Worm (Caenorhabditis elegans) whole organism, L1 larva: ENCODE results near the gene mtm-3.

Source experiments
- C04F5.9 ChIP-seq: sonication (generic microtip); optimal IDR thresholded peaks from 2 replicates; lab custom pipeline; 2016; ENCODE audit warnings: missing genetic modification characterization, missing compliant biosample characterization
- Y116A8C.19 ChIP-seq: sonication (generic microtip); optimal IDR thresholded peaks from 2 replicates; lab custom pipeline; 2016; ENCODE audit warnings: missing compliant biosample characterization, missing genetic modification characterization, borderline replicate concordance
- alr-1 ChIP-seq: fragments of 200-800 bp; sonication (Bioruptor generic); optimal IDR thresholded peaks from 2 replicates; lab custom pipeline; 2018; ENCODE audit warnings: borderline replicate concordance, mild to moderate bottlenecking, missing genetic modification characterization, missing compliant biosample characterization
- aly-2 ChIP-seq: fragments of 150-350 bp; optimal IDR thresholded peaks from 2 replicates; lab custom pipeline; 2014; ENCODE audit warnings: missing biosample characterization, missing genetic modification characterization
- ceh-82 ChIP-seq, 3 experiments: fragments of 150-350 bp in 1 of 3; sonication (generic microtip) in 2 of 3; optimal IDR thresholded peaks; 2 replicates each; lab custom pipeline; 2014 to 2017; ENCODE audit warnings: missing biosample characterization in 3 of 3, missing genetic modification characterization in 3 of 3
- ceh-90 ChIP-seq: sonication (generic microtip); optimal IDR thresholded peaks from 2 replicates; lab custom pipeline; 2016; ENCODE audit warnings: missing genetic modification characterization, missing compliant biosample characterization
- ces-1 ChIP-seq: fragments of 150-350 bp; optimal IDR thresholded peaks from 2 replicates; lab custom pipeline; 2014; ENCODE audit warnings: missing biosample characterization, missing genetic modification reagents, missing genetic modification characterization
- dpl-1 ChIP-seq, 3 experiments: fragments of 150-350 bp in 2 of 3; sonication (generic microtip) in 1 of 3; optimal IDR thresholded peaks; 2 replicates each; lab custom pipeline; 2014 to 2017; ENCODE audit warnings: missing biosample characterization in 3 of 3, missing genetic modification characterization in 3 of 3, missing genetic modification reagents in 3 of 3
- egl-13 ChIP-seq: sonication (generic microtip); optimal IDR thresholded peaks from 2 replicates; lab custom pipeline; 2016; ENCODE audit warnings: missing genotype, missing genetic modification reagents, missing genetic modification characterization, missing compliant biosample characterization
- elt-2 ChIP-seq: sonication (generic microtip); optimal IDR thresholded peaks from 2 replicates; lab custom pipeline; 2016; ENCODE audit warnings: missing genetic modification characterization, mild to moderate bottlenecking, inconsistent platforms, missing compliant biosample characterization, missing genetic modification reagents
- ets-5 ChIP-seq: fragments of 200-800 bp; sonication (Bioruptor generic); IDR thresholded peaks from 2 replicates; pipeline ENCODE4 v1.3.6; 2022; ENCODE audit warnings: missing genetic modification characterization, missing compliant biosample characterization
- fkh-10 ChIP-seq: sonication (generic microtip); optimal IDR thresholded peaks from 2 replicates; lab custom pipeline; 2017; ENCODE audit warnings: missing biosample characterization, missing genetic modification reagents, missing genetic modification characterization
- fkh-4 ChIP-seq: sonication (generic microtip); optimal IDR thresholded peaks from 2 replicates; lab custom pipeline; 2016; ENCODE audit warnings: missing compliant biosample characterization, missing genetic modification characterization, borderline replicate concordance
- fkh-8 ChIP-seq: sonication (generic microtip); optimal IDR thresholded peaks from 2 replicates; lab custom pipeline; 2016; ENCODE audit warnings: mild to moderate bottlenecking, missing genetic modification characterization, missing compliant biosample characterization
- fos-1 ChIP-seq: fragments of 150-350 bp; optimal IDR thresholded peaks from 2 replicates; lab custom pipeline; 2014; ENCODE audit warnings: missing biosample characterization, missing genetic modification characterization
- grh-1 ChIP-seq: fragments of 200-800 bp; sonication (Bioruptor generic); IDR thresholded peaks from 2 replicates; pipeline ENCODE4 v1.3.6; 2022; ENCODE audit warnings: missing genetic modification reagents, missing genetic modification characterization, missing compliant biosample characterization
- hlh-17 ChIP-seq: fragments of 200-800 bp; sonication (Bioruptor generic); optimal IDR thresholded peaks from 2 replicates; lab custom pipeline; 2018; ENCODE audit warnings: missing genetic modification characterization, mild to moderate bottlenecking, missing compliant biosample characterization, moderate library complexity, borderline replicate concordance
- hlh-4 ChIP-seq: sonication (generic microtip); optimal IDR thresholded peaks from 2 replicates; lab custom pipeline; 2016; ENCODE audit warnings: mild to moderate bottlenecking, missing genetic modification characterization, missing compliant biosample characterization
- isw-1 ChIP-seq: fragments of 200-800 bp; sonication (Bioruptor generic); IDR thresholded peaks from 2 replicates; pipeline ENCODE4 v1.3.6; 2022; ENCODE audit warnings: missing genetic modification characterization, missing compliant biosample characterization
- lin-13 ChIP-seq: fragments of 150-350 bp; optimal IDR thresholded peaks from 2 replicates; lab custom pipeline; 2014; ENCODE audit warnings: missing biosample characterization, missing genetic modification reagents, missing genetic modification characterization
- lin-14 ChIP-seq: fragments of 200-800 bp; sonication (Bioruptor generic); optimal IDR thresholded peaks from 2 replicates; lab custom pipeline; 2018; ENCODE audit warnings: mild to moderate bottlenecking, missing genetic modification characterization, moderate library complexity, missing compliant biosample characterization
- lsy-2 ChIP-seq, 2 experiments: fragments of 150-350 bp; optimal IDR thresholded peaks; 2 replicates each; lab custom pipeline; 2014; ENCODE audit warnings: missing biosample characterization in 2 of 2, missing genetic modification characterization in 2 of 2
- mab-9 ChIP-seq: fragments of 200-800 bp; sonication (Bioruptor generic); IDR thresholded peaks from 2 replicates; pipeline ENCODE4 v1.3.6; 2022; ENCODE audit warnings: missing genetic modification reagents, missing genetic modification characterization, missing compliant biosample characterization
- mdl-1 ChIP-seq, 2 experiments: fragments of 150-350 bp; optimal IDR thresholded peaks; 2 replicates each; lab custom pipeline; 2014 to 2017; ENCODE audit warnings: missing biosample characterization in 2 of 2, missing genetic modification characterization in 2 of 2, inconsistent platforms in 1 of 2
- mep-1 ChIP-seq: fragments of 150-350 bp; optimal IDR thresholded peaks from 2 replicates; lab custom pipeline; 2014; ENCODE audit warnings: missing biosample characterization, missing genetic modification characterization
- nhr-12 ChIP-seq: sonication (generic microtip); optimal IDR thresholded peaks from 2 replicates; lab custom pipeline; 2017; ENCODE audit warnings: missing biosample characterization, missing genetic modification characterization
- nhr-19 ChIP-seq: fragments of 200-800 bp; sonication (Bioruptor generic); conservative IDR thresholded peaks from 2 replicates; pipeline ENCODE4 v1.3.6; 2022; ENCODE audit warnings: missing genetic modification characterization, missing compliant biosample characterization
- nhr-237 ChIP-seq: fragments of 150-350 bp; optimal IDR thresholded peaks from 2 replicates; lab custom pipeline; 2014; ENCODE audit warnings: missing biosample characterization, missing genetic modification characterization
- nhr-28 ChIP-seq: fragments of 150-350 bp; optimal IDR thresholded peaks from 2 replicates; lab custom pipeline; 2014; ENCODE audit warnings: missing biosample characterization, missing genetic modification characterization
- nhr-84 ChIP-seq: sonication (generic microtip); optimal IDR thresholded peaks from 2 replicates; lab custom pipeline; 2017; ENCODE audit warnings: missing biosample characterization, missing genetic modification characterization
- nhr-85 ChIP-seq: sonication (generic microtip); peaks from one replicate; lab custom pipeline; 2016; ENCODE audit warnings: missing genetic modification characterization, inconsistent platforms, missing compliant biosample characterization
- pag-3 ChIP-seq: sonication (generic microtip); optimal IDR thresholded peaks from 2 replicates; lab custom pipeline; 2017; ENCODE audit warnings: missing genetic modification characterization, mild to moderate bottlenecking, missing compliant biosample characterization, antibody characterized with exemption, borderline replicate concordance; ENCODE audit not compliant: insufficient read depth
- rnt-1 ChIP-seq: sonication (generic microtip); optimal IDR thresholded peaks from 2 replicates; lab custom pipeline; 2016; ENCODE audit warnings: mild to moderate bottlenecking, missing genetic modification characterization, moderate library complexity, missing compliant biosample characterization
- skn-1 ChIP-seq: fragments of 150-350 bp; optimal IDR thresholded peaks from 2 replicates; lab custom pipeline; 2014; ENCODE audit warnings: missing biosample characterization, missing genetic modification characterization
- snpc-4 ChIP-seq: fragments of 150-350 bp; optimal IDR thresholded peaks from 2 replicates; lab custom pipeline; 2014; ENCODE audit warnings: missing biosample characterization, missing genetic modification characterization
- sptf-1 ChIP-seq: fragments of 150-350 bp; optimal IDR thresholded peaks from 2 replicates; lab custom pipeline; 2014; ENCODE audit warnings: missing biosample characterization, missing genetic modification characterization
- sup-37 ChIP-seq: fragments of 200-800 bp; sonication (Bioruptor generic); optimal IDR thresholded peaks from 2 replicates; lab custom pipeline; 2018; ENCODE audit warnings: mild to moderate bottlenecking, missing genetic modification characterization, missing compliant biosample characterization
- swsn-7 ChIP-seq: sonication (generic microtip); optimal IDR thresholded peaks from 2 replicates; lab custom pipeline; 2016; ENCODE audit warnings: missing genetic modification characterization, missing compliant biosample characterization
- tlp-1 ChIP-seq: fragments of 150-350 bp; optimal IDR thresholded peaks from 2 replicates; lab custom pipeline; 2014; ENCODE audit warnings: missing biosample characterization, missing genetic modification characterization
- unc-30 ChIP-seq: sonication (generic microtip); optimal IDR thresholded peaks from 2 replicates; lab custom pipeline; 2017; ENCODE audit warnings: missing biosample characterization, missing genetic modification characterization
- unc-98 ChIP-seq: fragments of 200-800 bp; sonication (Bioruptor generic); IDR thresholded peaks from 2 replicates; pipeline ENCODE4 v1.3.6; 2022; ENCODE audit warnings: missing genetic modification characterization, missing compliant biosample characterization
- vab-15 ChIP-seq: sonication (generic microtip); optimal IDR thresholded peaks from 2 replicates; lab custom pipeline; 2017; ENCODE audit warnings: missing genotype, mild to moderate bottlenecking, missing genetic modification characterization, missing compliant biosample characterization
- xbp-1 ChIP-seq: sonication (generic microtip); optimal IDR thresholded peaks from 2 replicates; lab custom pipeline; 2016; ENCODE audit warnings: missing genetic modification characterization, missing compliant biosample characterization
- zag-1 ChIP-seq: fragments of 150-350 bp; optimal IDR thresholded peaks from 2 replicates; lab custom pipeline; 2014; ENCODE audit warnings: missing biosample characterization, missing genetic modification characterization
- zip-4 ChIP-seq: fragments of 200-800 bp; sonication (Bioruptor generic); optimal IDR thresholded peaks from 2 replicates; lab custom pipeline; 2018; ENCODE audit warnings: mild to moderate bottlenecking, missing genetic modification characterization, moderate library complexity, missing compliant biosample characterization
- ztf-4 ChIP-seq: fragments of 150-350 bp; optimal IDR thresholded peaks from 2 replicates; lab custom pipeline; 2014; ENCODE audit warnings: missing biosample characterization, missing genetic modification characterization

The mtm-3 gene

DNA sequence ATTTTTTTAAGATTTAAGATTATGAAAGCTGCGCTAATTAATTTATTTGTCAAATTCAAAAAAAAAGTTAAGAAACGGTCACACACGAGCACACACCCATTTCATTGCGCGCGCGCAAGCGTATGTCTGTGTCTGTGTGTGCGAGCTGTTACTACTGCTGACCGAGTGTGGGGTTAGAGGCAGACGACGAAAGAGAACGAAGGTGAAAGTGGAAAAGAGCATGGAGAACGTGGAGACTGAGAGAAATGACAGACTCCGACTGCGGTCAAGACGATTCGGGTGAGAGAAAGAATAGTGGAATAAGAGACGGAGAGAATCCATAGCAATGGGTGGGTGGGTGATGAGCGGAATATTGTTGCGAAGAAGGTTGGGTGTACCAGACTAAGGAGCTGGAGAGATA is 19.9 kb upstream of the mtm-3 start (continued):
- TF ChIP-seq ztf-4 (tag; lab: Kevin White, UChicago) (no peak), nhr-12 (no peak), vab-15 (tag; lab: Kevin White, UChicago) (no peak), sptf-1 (tag; lab: Kevin White, UChicago) (no peak), swsn-7 (peak; percentile 74), nhr-85 (peak; percentile 77), aly-2 (tag; lab: Kevin White, UChicago) (peak; percentile 27), unc-30 (tag; lab: Kevin White, UChicago) (no peak), nhr-28 (tag; lab: Kevin White, UChicago) (no peak), fos-1 (tag; lab: Kevin White, UChicago) (peak; percentile 35), nhr-237 (tag; lab: Kevin White, UChicago) (no peak), mdl-1 (tag; optimal IDR thresholded peaks at IDR 0.05; lab: Kevin White, UChicago) (peak in 1 of 2 experiments; percentile 74), hlh-17 (GFP tag; lab: Kevin White, UChicago) (no peak), nhr-84 (no peak), mab-9 (GFP tag; lab: Robert Waterston, UW) (0 out of 2 replicates have a peak, but pooled peaks have one; percentile 9), lin-14 (GFP tag; lab: Kevin White, UChicago) (peak; percentile 92), mep-1 (peak; percentile 83), fkh-8 (peak; percentile 62), sup-37 (peak; percentile 42), ceh-90 (no peak), lsy-2 (tag; optimal IDR thresholded peaks at IDR 0.05; lab: Kevin White, UChicago) (peak; percentile 65 to 83), tlp-1 (tag; lab: Kevin White, UChicago) (no peak), dpl-1 (GFP tag; optimal IDR thresholded peaks at IDR 0.05; lab: Kevin White, UChicago) (peak; percentile 41 to 66 (median 42)), C04F5.9 (tag; lab: Kevin White, UChicago) (no peak), lin-13 (peak; percentile 43), snpc-4 (no peak), fkh-10 (GFP tag; lab: Kevin White, UChicago) (no peak), hlh-4 (tag; lab: Kevin White, UChicago) (no peak), zip-4 (GFP tag; lab: Kevin White, UChicago) (no peak), grh-1 (no peak), skn-1 (tag; lab: Kevin White, UChicago) (peak; percentile 61), unc-98 (no peak)

ce11 chrIII:3819579-3819978 is 19.3 kb upstream of the mtm-3 start, which contains the start of gene dpy-27:
TSS of gene dpy-27 (minus strand) at chrIII:3819679.
- TF ChIP-seq xbp-1 (tag; lab: Kevin White, UChicago): no peak
- no peak for TF ChIP-seq Y116A8C.19
- TF ChIP-seq unc-30 (tag; lab: Kevin White, UChicago): no peak
- TF ChIP-seq zag-1 (tag; lab: Kevin White, UChicago): no peak
- TF ChIP-seq lsy-2 (tag; optimal IDR thresholded peaks at IDR 0.05; lab: Kevin White, UChicago): no peak
- no peak for TF ChIP-seq swsn-7
- TF ChIP-seq elt-2 (tag; lab: Kevin White, UChicago): no peak
- TF ChIP-seq fkh-4 (tag; lab: Kevin White, UChicago): no peak
- no peak for TF ChIP-seq nhr-19 (GFP tag; lab: Robert Waterston, UW)
- TF ChIP-seq nhr-85: no peak
- no peak for TF ChIP-seq nhr-84
- no peak for TF ChIP-seq unc-98
- TF ChIP-seq ces-1 (GFP tag; lab: Kevin White, UChicago): no peak
- no peak for TF ChIP-seq hlh-17 (GFP tag; lab: Kevin White, UChicago)
- TF ChIP-seq rnt-1 (tag; lab: Kevin White, UChicago): no peak
- TF ChIP-seq egl-13: no peak
- TF ChIP-seq, all 84 proteins: peak for 0

- TF ChIP-seq isw-1 (GFP tag; lab: Robert Waterston, UW): no peak
- no peak for TF ChIP-seq ceh-82 (tag; optimal IDR thresholded peaks at IDR 0.05; lab: Kevin White, UChicago)
- no peak for TF ChIP-seq alr-1 (tag; lab: Kevin White, UChicago)
- TF ChIP-seq mep-1: no peak
- TF ChIP-seq fkh-4 (tag; lab: Kevin White, UChicago): no peak
- no peak for TF ChIP-seq ztf-4 (tag; lab: Kevin White, UChicago)
- no peak for TF ChIP-seq ets-5 (GFP tag; lab: Robert Waterston, UW)
- TF ChIP-seq pag-3: no peak
Observed at ce11 chrIII:3814421-3814820, 14.2 kb upstream of the mtm-3 start.
